Fruit fly (Drosophila melanogaster): Measurements from ENCODE around the gene CG33252.

Gene CG33252

DNA sequence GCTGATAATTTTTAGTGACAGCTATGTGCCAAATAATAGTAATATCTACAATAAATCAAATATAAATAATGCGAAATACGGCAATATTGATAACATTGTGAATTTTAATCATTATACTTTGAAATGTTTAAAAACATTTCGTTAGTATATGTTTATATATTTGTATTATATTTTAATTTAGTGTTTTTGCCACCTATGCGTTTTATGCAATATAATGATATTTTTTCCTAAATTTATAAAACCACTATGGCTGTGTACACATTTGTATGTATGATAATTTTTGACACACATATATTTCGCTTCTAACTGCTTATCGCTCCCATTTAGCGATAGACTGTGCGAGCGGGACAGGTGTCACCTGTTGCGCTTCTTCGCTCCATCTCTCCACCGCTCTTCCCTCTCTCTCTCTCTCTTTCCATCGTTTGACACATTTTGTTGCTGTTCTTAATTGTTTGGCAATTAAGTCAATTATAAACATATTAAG lies 47.1 kb upstream of the CG33252 start (continued):
- peak; percentile 14 for TF ChIP-seq sens (GFP tag)
- TF ChIP-seq lola (GFP tag; optimal IDR thresholded peaks at IDR 0.05): peak in 1 of 3 experiments; percentile 8
- TF ChIP-seq fu2 (GFP tag; optimal IDR thresholded peaks at IDR 0.05): no peak
- no peak for TF ChIP-seq CG34422 (GFP tag; IDR thresholded peaks at IDR 0.05)
- TF ChIP-seq Meics (GFP tag; optimal IDR thresholded peaks at IDR 0.05): peak; percentile 85
- TF ChIP-seq p53 (GFP tag; optimal IDR thresholded peaks at IDR 0.05): no peak
- TF ChIP-seq CG11456 (GFP tag; IDR thresholded peaks at IDR 0.05): no peak
- TF ChIP-seq pita (GFP tag; optimal IDR thresholded peaks at IDR 0.05): no peak
- TF ChIP-seq CG7556 (GFP tag; optimal IDR thresholded peaks at IDR 0.05): peak; percentile 78
- TF ChIP-seq Atf3 (GFP tag; optimal IDR thresholded peaks at IDR 0.05): no peak
- peak; percentile 36; the same call in 1 of the 2 replicates for TF ChIP-seq Drgx (GFP tag; IDR thresholded peaks at IDR 0.05)
- peak; percentile 62 for TF ChIP-seq CG9727 (GFP tag; optimal IDR thresholded peaks at IDR 0.05)
- peak; percentile 63 for TF ChIP-seq Hand (GFP tag; optimal IDR thresholded peaks at IDR 0.05)
- TF ChIP-seq Fer1 (GFP tag; optimal IDR thresholded peaks at IDR 0.05): peak; percentile 82
- peak in 1 of 2 experiments; percentile 46 for TF ChIP-seq dpn (GFP tag; optimal IDR thresholded peaks at IDR 0.05)
- TF ChIP-seq CG11398 (GFP tag; optimal IDR thresholded peaks at IDR 0.05): no peak
- TF ChIP-seq cas (GFP tag; IDR thresholded peaks at IDR 0.05): no peak
- peak; percentile 18; the same call in 1 of the 2 replicates for TF ChIP-seq Adf1 (GFP tag; IDR thresholded peaks at IDR 0.05)
- 0 out of 2 replicates have a peak, but pooled peaks have one; percentile 22 for TF ChIP-seq Oaz (GFP tag; IDR thresholded peaks at IDR 0.05)
- peak; percentile 64 for TF ChIP-seq nmo (GFP tag; optimal IDR thresholded peaks at IDR 0.05)
- no peak for TF ChIP-seq bbx (GFP tag; IDR thresholded peaks at IDR 0.05; ENCODE audit: partially characterized antibody)
- no peak for TF ChIP-seq nau (GFP tag; optimal IDR thresholded peaks at IDR 0.05)
- TF ChIP-seq Dip3 (GFP tag; optimal IDR thresholded peaks at IDR 0.05): no peak
- TF ChIP-seq seq (GFP tag; IDR thresholded peaks at IDR 0.05): no peak
- no peak for TF ChIP-seq slou (GFP tag; optimal IDR thresholded peaks at IDR 0.05)
- no peak for TF ChIP-seq dati (GFP tag; IDR thresholded peaks at IDR 0.05)
- TF ChIP-seq H15 (GFP tag; IDR thresholded peaks at IDR 0.05): no peak
- TF ChIP-seq disco-r (GFP tag; optimal IDR thresholded peaks at IDR 0.05): no peak
- TF ChIP-seq ttk (GFP tag; IDR thresholded peaks at IDR 0.05): peak; percentile 24; the same call in 1 of the 2 replicates
- no peak for TF ChIP-seq knrl (GFP tag; IDR thresholded peaks at IDR 0.05; ENCODE audit: partially characterized antibody)
- TF ChIP-seq z (GFP tag; IDR thresholded peaks at IDR 0.05): no peak
- TF ChIP-seq kah (GFP tag; optimal IDR thresholded peaks at IDR 0.05): peak; percentile 80
- TF ChIP-seq CG2202 (tag; optimal IDR thresholded peaks at IDR 0.05): no peak
- TF ChIP-seq hkb (optimal IDR thresholded peaks at IDR 0.05): no peak
- 0 out of 2 replicates have a peak, but pooled peaks have one; percentile 56 for TF ChIP-seq hkb (GFP tag; IDR thresholded peaks at IDR 0.05)
- peak; percentile 29 for TF ChIP-seq Ssrp (tag; optimal IDR thresholded peaks at IDR 0.05)
- peak; percentile 24 for TF ChIP-seq trem (tag; optimal IDR thresholded peaks at IDR 0.05)
- TF ChIP-seq Fer3 (tag; optimal IDR thresholded peaks at IDR 0.05): peak; percentile 81
- peak; percentile 57 for TF ChIP-seq Deaf1 (tag; optimal IDR thresholded peaks at IDR 0.05)
- peak; percentile 40 for TF ChIP-seq mirr (GFP tag; optimal IDR thresholded peaks at IDR 0.05)
- TF ChIP-seq CG34224 (GFP tag; IDR thresholded peaks at IDR 0.05; ENCODE audit: partially characterized antibody): no peak
- TF ChIP-seq chn (GFP tag; optimal IDR thresholded peaks at IDR 0.05): no peak
- no peak for TF ChIP-seq CG7786 (GFP tag; optimal IDR thresholded peaks at IDR 0.05)
- TF ChIP-seq CG10209 (GFP tag; optimal IDR thresholded peaks at IDR 0.05): peak; percentile 66
- TF ChIP-seq ham (GFP tag; IDR thresholded peaks at IDR 0.05): no peak
- TF ChIP-seq Ada2b (GFP tag; IDR thresholded peaks at IDR 0.05): 0 out of 2 replicates have a peak, but pooled peaks have one; percentile 20
- TF ChIP-seq Asciz (GFP tag; optimal IDR thresholded peaks at IDR 0.05): peak; percentile 47
- TF ChIP-seq CG11085 (GFP tag; IDR thresholded peaks at IDR 0.05): no peak
- TF ChIP-seq CG42726 (GFP tag; IDR thresholded peaks at IDR 0.05; ENCODE audit: partially characterized antibody): no peak
- no peak for TF ChIP-seq CkIIα-i1 (GFP tag; IDR thresholded peaks at IDR 0.05)
- TF ChIP-seq yki (optimal IDR thresholded peaks at IDR 0.05): no peak
- TF ChIP-seq CG14667 (GFP tag; IDR thresholded peaks at IDR 0.05): no peak

All from whole organism, embryonic.